Worm (Caenorhabditis elegans) whole organism, mixed stage, embryonic: ENCODE results near the gene nlp-63.

Experiments used
- bed-3 ChIP-seq: fragments of 200-800 bp; sonication (Bioruptor generic); optimal IDR thresholded peaks from 3 replicates; lab custom pipeline; 2018; ENCODE audit warnings: mild to moderate bottlenecking, missing genetic modification characterization, moderate library complexity, missing compliant biosample characterization
- elt-3 ChIP-seq: fragments of 150-350 bp; optimal IDR thresholded peaks from 2 replicates; lab custom pipeline; 2014; ENCODE audit warnings: missing biosample characterization, missing genetic modification characterization
- mep-1 ChIP-seq: fragments of 150-350 bp; optimal IDR thresholded peaks from 2 replicates; lab custom pipeline; 2017; ENCODE audit warnings: missing biosample characterization, missing genetic modification reagents, missing genetic modification characterization, inconsistent platforms
- nhr-12 ChIP-seq: fragments of 150-350 bp; optimal IDR thresholded peaks from 2 replicates; lab custom pipeline; 2014; ENCODE audit warnings: missing biosample characterization, missing genetic modification characterization
- nhr-28 ChIP-seq: fragments of 150-350 bp; optimal IDR thresholded peaks from 2 replicates; lab custom pipeline; 2014; ENCODE audit warnings: missing biosample characterization, missing genetic modification characterization
- pha-4 ChIP-seq: fragments of 150-350 bp; optimal IDR thresholded peaks from 2 replicates; lab custom pipeline; 2018; ENCODE audit warnings: missing biosample characterization, missing genetic modification reagents, missing genetic modification characterization
- unc-39 ChIP-seq: fragments of 150-350 bp; optimal IDR thresholded peaks from 2 replicates; lab custom pipeline; 2014; ENCODE audit warnings: missing biosample characterization, missing genetic modification characterization
- unc-62 ChIP-seq: fragments of 150-350 bp; optimal IDR thresholded peaks from 2 replicates; lab custom pipeline; 2014; ENCODE audit warnings: missing biosample characterization, missing genetic modification reagents, missing genetic modification characterization
- ztf-11 ChIP-seq: fragments of 150-350 bp; optimal IDR thresholded peaks from 2 replicates; lab custom pipeline; 2014; ENCODE audit warnings: missing biosample characterization, missing genetic modification characterization

ce11 chrII:10192207-10192606 lies 37.0 kb downstream of the nlp-63 start, which contains the start of gene R05H5.7:
- TF ChIP-seq ztf-11 (tag; lab: Kevin White, UChicago) (no peak), elt-3 (tag; lab: Kevin White, UChicago) (no peak), pha-4 (tag; lab: Kevin White, UChicago) (no peak), nhr-12 (tag; lab: Kevin White, UChicago) (no peak), nhr-28 (tag; lab: Kevin White, UChicago) (no peak), unc-39 (tag; lab: Kevin White, UChicago) (no peak), mep-1 (tag; lab: Kevin White, UChicago) (no peak), bed-3 (GFP tag; lab: Kevin White, UChicago) (no peak), unc-62 (GFP tag; lab: Kevin White, UChicago) (no peak)
